Fruit fly (Drosophila melanogaster) whole organism, embryonic: Measurements from ENCODE around the gene Idgf3.

Source experiments
- ATbp ChIP-seq: fragments of 200-800 bp; sonication (Bioruptor generic); optimal IDR thresholded peaks from 2 replicates; lab custom pipeline; 2017; ENCODE audit warnings: missing biosample characterization, mild to moderate bottlenecking, missing genetic modification characterization, missing genetic modification reagents
- Atf3 ChIP-seq: fragments of 200-800 bp; sonication (Bioruptor generic); optimal IDR thresholded peaks from 3 replicates; lab custom pipeline; 2016; ENCODE audit warnings: missing biosample characterization, missing genetic modification characterization
- B-H2 ChIP-seq: fragments of 200-800 bp; sonication (Bioruptor generic); optimal IDR thresholded peaks from 2 replicates; lab custom pipeline; 2018; ENCODE audit warnings: missing biosample characterization, mild to moderate bottlenecking, missing genetic modification characterization
- CG11456 ChIP-seq: fragments of 200-800 bp; sonication (Bioruptor generic); IDR thresholded peaks from 3 replicates; pipeline ENCODE4 v1.3.6; 2022; ENCODE audit warnings: missing biosample characterization, missing genetic modification characterization
- CG11723 ChIP-seq: fragments of 200-800 bp; sonication (Bioruptor generic); optimal IDR thresholded peaks from 2 replicates; lab custom pipeline; 2017; ENCODE audit warnings: missing biosample characterization, mild to moderate bottlenecking, missing genetic modification characterization
- CG15479 ChIP-seq: fragments of 200-800 bp; sonication (Bioruptor generic); optimal IDR thresholded peaks from 3 replicates; lab custom pipeline; 2019; ENCODE audit warnings: missing biosample characterization, mild to moderate bottlenecking, missing genetic modification characterization, moderate library complexity
- CG1603 ChIP-seq: fragments of 200-800 bp; sonication (Bioruptor generic); optimal IDR thresholded peaks from 2 replicates; lab custom pipeline; 2019; ENCODE audit warnings: missing biosample characterization, mild to moderate bottlenecking, missing genetic modification characterization, moderate library complexity
- CG17612 ChIP-seq: fragments of 200-800 bp; sonication (Bioruptor generic); IDR thresholded peaks from 2 replicates; pipeline ENCODE4 v1.3.6; 2022; ENCODE audit warnings: missing biosample characterization, missing genetic modification characterization
- CG32532 ChIP-seq: fragments of 200-800 bp; sonication (Bioruptor generic); IDR thresholded peaks from 2 replicates; pipeline ENCODE4 v1.3.6; 2022; ENCODE audit warnings: missing biosample characterization, missing genetic modification characterization
- CG32767 ChIP-seq: fragments of 200-800 bp; sonication (Bioruptor generic); IDR thresholded peaks from 2 replicates; pipeline ENCODE4 v1.3.6; 2022; ENCODE audit warnings: missing biosample characterization, missing genetic modification characterization
- CG33557 ChIP-seq: fragments of 200-800 bp; sonication (Bioruptor generic); optimal IDR thresholded peaks from 2 replicates; lab custom pipeline; 2019; ENCODE audit warnings: missing biosample characterization, mild to moderate bottlenecking, missing genetic modification characterization, moderate library complexity
- CG4424 ChIP-seq: fragments of 200-800 bp; sonication (Bioruptor generic); optimal IDR thresholded peaks from 3 replicates; lab custom pipeline; 2016; ENCODE audit warnings: missing biosample characterization, missing genetic modification characterization
- CG6175 ChIP-seq: fragments of 200-800 bp; sonication (Bioruptor generic); IDR thresholded peaks from 3 replicates; pipeline ENCODE4 v1.3.6; 2022; ENCODE audit warnings: missing biosample characterization, missing genetic modification characterization
- CG6765 ChIP-seq: fragments of 200-800 bp; sonication (Bioruptor generic); optimal IDR thresholded peaks from 3 replicates; lab custom pipeline; 2017; ENCODE audit warnings: missing biosample characterization, mild to moderate bottlenecking, missing genetic modification characterization
- CG7745 ChIP-seq: fragments of 200-800 bp; sonication (Bioruptor generic); optimal IDR thresholded peaks from 2 replicates; lab custom pipeline; 2018; ENCODE audit warnings: missing biosample characterization, mild to moderate bottlenecking, missing genetic modification characterization, moderate library complexity
- CG8290 ChIP-seq, 3 experiments: fragments of 200-800 bp; sonication (Bioruptor generic); optimal IDR thresholded peaks; 2 replicates each; lab custom pipeline; 2016 to 2019; ENCODE audit warnings: missing biosample characterization in 3 of 3, missing genetic modification characterization in 3 of 3, mild to moderate bottlenecking in 2 of 3, moderate library complexity in 1 of 3
- CG9727 ChIP-seq: fragments of 200-800 bp; sonication (Bioruptor generic); optimal IDR thresholded peaks from 3 replicates; lab custom pipeline; 2017; ENCODE audit warnings: missing biosample characterization, mild to moderate bottlenecking, missing genetic modification characterization
- CG9817 ChIP-seq: fragments of 200-800 bp; sonication (Bioruptor generic); optimal IDR thresholded peaks from 2 replicates; lab custom pipeline; 2018; ENCODE audit warnings: missing biosample characterization, mild to moderate bottlenecking, missing genetic modification characterization, moderate library complexity
- CHES-1-like ChIP-seq: fragments of 200-800 bp; sonication (Bioruptor generic); optimal IDR thresholded peaks from 2 replicates; lab custom pipeline; 2016; ENCODE audit warnings: missing biosample characterization, missing genetic modification characterization
- CrebB ChIP-seq: fragments of 200-800 bp; sonication (Bioruptor generic); optimal IDR thresholded peaks from 3 replicates; lab custom pipeline; 2018; ENCODE audit warnings: missing biosample characterization, mild to moderate bottlenecking, missing genetic modification characterization
- Eip74EF ChIP-seq, 2 experiments: fragments of 200-800 bp in 1 of 2; fragments of >200 bp in 1 of 2; sonication (Bioruptor generic) in 1 of 2; optimal IDR thresholded peaks; 2 replicates each; lab custom pipeline; 2017 to 2019; ENCODE audit warnings: missing biosample characterization in 2 of 2, missing genetic modification characterization in 2 of 2, mild to moderate bottlenecking in 1 of 2, moderate library complexity in 1 of 2
- MBD-R2 ChIP-seq: fragments of 200-800 bp; sonication (Bioruptor generic); IDR thresholded peaks from 2 replicates; pipeline ENCODE4 v1.3.6; 2022; ENCODE audit warnings: missing biosample characterization, missing genetic modification characterization
- NC2α ChIP-seq: fragments of 200-800 bp; sonication (Bioruptor generic); optimal IDR thresholded peaks from 2 replicates; lab custom pipeline; 2016; ENCODE audit warnings: missing biosample characterization, missing genetic modification characterization
- Nf-YA ChIP-seq: fragments of 200-800 bp; sonication (Bioruptor generic); IDR thresholded peaks from 2 replicates; pipeline ENCODE4 v1.3.6; 2022; ENCODE audit warnings: missing biosample characterization, missing genetic modification characterization
- Scr ChIP-seq: fragments of 200-800 bp; sonication (Bioruptor generic); IDR thresholded peaks from 2 replicates; pipeline ENCODE4 v1.3.6; 2022; ENCODE audit warnings: missing biosample characterization, missing genetic modification characterization; ENCODE audit not compliant: partially characterized antibody
- Sox102F ChIP-seq: fragments of 200-800 bp; sonication (Bioruptor generic); optimal IDR thresholded peaks from 2 replicates; lab custom pipeline; 2018; ENCODE audit warnings: missing biosample characterization, mild to moderate bottlenecking, missing genetic modification characterization, moderate library complexity
- Usf ChIP-seq: fragments of 200-800 bp; sonication (Bioruptor generic); optimal IDR thresholded peaks from 2 replicates; lab custom pipeline; 2017; ENCODE audit warnings: missing genotype, missing biosample characterization, missing genetic modification characterization
- ash1 ChIP-seq: fragments of 200-800 bp; sonication (Bioruptor generic); optimal IDR thresholded peaks from 2 replicates; lab custom pipeline; 2018; ENCODE audit warnings: missing biosample characterization, mild to moderate bottlenecking, missing genetic modification characterization
- chif ChIP-seq, 2 experiments: fragments of 200-800 bp; sonication (Bioruptor generic); optimal IDR thresholded peaks; 3 replicates each; lab custom pipeline; 2016; ENCODE audit warnings: missing biosample characterization in 2 of 2, missing genetic modification characterization in 2 of 2
- cwo ChIP-seq: fragments of 200-800 bp; sonication (Bioruptor generic); optimal IDR thresholded peaks from 3 replicates; lab custom pipeline; 2017; ENCODE audit warnings: missing biosample characterization, missing genetic modification characterization, mild to moderate bottlenecking, moderate library complexity, missing genetic modification reagents
- da ChIP-seq: fragments of 200-800 bp; sonication (Bioruptor generic); optimal IDR thresholded peaks from 2 replicates; lab custom pipeline; 2016; ENCODE audit warnings: missing biosample characterization, missing genetic modification characterization
- dimm ChIP-seq: fragments of 200-800 bp; sonication (Bioruptor generic); IDR thresholded peaks from 2 replicates; pipeline ENCODE4 v1.3.6; 2022; ENCODE audit warnings: missing biosample characterization, missing genetic modification characterization
- dpn ChIP-seq, 2 experiments: fragments of 200-800 bp; sonication (Bioruptor generic); optimal IDR thresholded peaks; 3 replicates each; lab custom pipeline; 2016; ENCODE audit warnings: missing biosample characterization in 2 of 2, missing genetic modification characterization in 2 of 2
- dysf ChIP-seq: fragments of 200-800 bp; sonication (Bioruptor generic); IDR thresholded peaks from 3 replicates; pipeline ENCODE4 v1.3.6; 2022; ENCODE audit warnings: missing biosample characterization, missing genetic modification characterization
- en ChIP-seq: fragments of 200-800 bp; sonication (Bioruptor generic); optimal IDR thresholded peaks from 2 replicates; lab custom pipeline; 2016; ENCODE audit warnings: missing biosample characterization, missing genetic modification characterization
- ind ChIP-seq: fragments of 200-800 bp; sonication (Bioruptor generic); optimal IDR thresholded peaks from 3 replicates; lab custom pipeline; 2016; ENCODE audit warnings: missing biosample characterization, missing genetic modification characterization
- insv ChIP-seq, 2 experiments: fragments of 200-800 bp; sonication (Bioruptor generic); optimal IDR thresholded peaks; 3 replicates each; lab custom pipeline; 2016 to 2018; ENCODE audit warnings: missing biosample characterization in 2 of 2, missing genetic modification characterization in 2 of 2
- inv ChIP-seq: fragments of 200-800 bp; sonication (Bioruptor generic); IDR thresholded peaks from 2 replicates; pipeline ENCODE4 v1.3.6; 2022; ENCODE audit warnings: missing biosample characterization, missing genetic modification characterization; ENCODE audit not compliant: partially characterized antibody
- knrl ChIP-seq: fragments of 200-800 bp; sonication (Bioruptor generic); IDR thresholded peaks from 3 replicates; pipeline ENCODE4 v1.3.6; 2022; ENCODE audit warnings: missing biosample characterization, missing genetic modification characterization; ENCODE audit not compliant: partially characterized antibody
- peb ChIP-seq: fragments of 200-800 bp; sonication (Bioruptor generic); IDR thresholded peaks from 2 replicates; pipeline ENCODE4 v1.3.6; 2022; ENCODE audit warnings: missing biosample characterization, missing genetic modification characterization
- pho ChIP-seq: fragments of 200-800 bp; sonication (Bioruptor generic); optimal IDR thresholded peaks from 2 replicates; lab custom pipeline; 2016; ENCODE audit warnings: missing biosample characterization, missing genetic modification characterization
- pzg ChIP-seq: fragments of 200-800 bp; sonication (Bioruptor generic); optimal IDR thresholded peaks from 3 replicates; lab custom pipeline; 2018; ENCODE audit warnings: missing biosample characterization, mild to moderate bottlenecking, missing genetic modification characterization, moderate library complexity
- run ChIP-seq: fragments of 200-800 bp; sonication (Bioruptor generic); optimal IDR thresholded peaks from 3 replicates; lab custom pipeline; 2018; ENCODE audit warnings: missing biosample characterization, mild to moderate bottlenecking, missing genetic modification characterization
- sc ChIP-seq, 3 experiments: fragments of >200 bp in 2 of 3; fragments of 200-800 bp in 1 of 3; sonication (Bioruptor generic) in 1 of 3; optimal IDR thresholded peaks; 2 replicates in 2 of 3; 3 replicates in 1 of 3; lab custom pipeline; 2017; ENCODE audit warnings: mild to moderate bottlenecking in 1 of 3, missing biosample characterization in 1 of 3, missing genetic modification characterization in 1 of 3, missing genetic modification reagents in 1 of 3
- sima ChIP-seq: fragments of 200-800 bp; sonication (Bioruptor generic); optimal IDR thresholded peaks from 2 replicates; lab custom pipeline; 2016; ENCODE audit warnings: missing biosample characterization, missing genetic modification characterization
- slp2 ChIP-seq: fragments of 200-800 bp; sonication (Bioruptor generic); optimal IDR thresholded peaks from 2 replicates; lab custom pipeline; 2016; ENCODE audit warnings: missing biosample characterization, missing genetic modification characterization
- tap ChIP-seq: fragments of 200-800 bp; optimal IDR thresholded peaks from 3 replicates; lab custom pipeline; 2019; ENCODE audit warnings: missing biosample characterization, mild to moderate bottlenecking, missing genetic modification characterization, moderate library complexity
- vnd ChIP-seq: fragments of 200-800 bp; sonication (Bioruptor generic); IDR thresholded peaks from 3 replicates; pipeline ENCODE4 v1.3.6; 2022; ENCODE audit warnings: missing biosample characterization, missing genetic modification characterization; ENCODE audit not compliant: partially characterized antibody
- yki ChIP-seq: fragments of >200 bp; optimal IDR thresholded peaks from 3 replicates; lab custom pipeline; 2018

The Idgf3 gene

dm6 chr2L:16495193-16495780, 44.6 kb downstream of the Idgf3 start (continued):
- TF ChIP-seq pho (peak; percentile 75), en (GFP tag; lab: Kevin White, UChicago) (peak; percentile 84), CG32767 (GFP tag; lab: Robert Waterston, UW) (peak; percentile 70), Sox102F (peak; percentile 96), ATbp (peak; percentile 93), CG15479 (GFP tag; lab: Kevin White, UChicago) (no peak), MBD-R2 (no peak), CG8290 (GFP tag; optimal IDR thresholded peaks at IDR 0.05; lab: Kevin White, UChicago) (peak; percentile 85), CG8290 (tag; optimal IDR thresholded peaks at IDR 0.05; lab: Kevin White, UChicago) (peak in 1 of 2 experiments; percentile 93), CG11723 (GFP tag; lab: Kevin White, UChicago) (peak; percentile 83), Atf3 (peak; percentile 67), CG9817 (tag; lab: Kevin White, UChicago) (peak; percentile 84), B-H2 (GFP tag; lab: Kevin White, UChicago) (peak; percentile 27), CrebB (tag; lab: Kevin White, UChicago) (peak; percentile 90), CG11456 (GFP tag; lab: Robert Waterston, UW) (0 out of 3 replicates have a peak, but pooled peaks have one; percentile 48), CG4424 (no peak), da (peak; percentile 20), slp2 (no peak), run (peak; percentile 81), CG33557 (GFP tag; lab: Kevin White, UChicago) (peak; percentile 92), CHES-1-like (GFP tag; lab: Kevin White, UChicago) (peak; percentile 65), sima (GFP tag; lab: Kevin White, UChicago) (no peak), knrl (GFP tag; lab: Robert Waterston, UW) (no peak), ind (GFP tag; lab: Kevin White, UChicago) (no peak), CG7745 (peak; percentile 33), CG6175 (no peak), insv (GFP tag; optimal IDR thresholded peaks at IDR 0.05; lab: Kevin White, UChicago) (peak in 1 of 2 experiments; percentile 32), inv (GFP tag; lab: Robert Waterston, UW) (no peak), dimm (GFP tag; lab: Robert Waterston, UW) (no peak), CG1603 (tag; lab: Kevin White, UChicago) (peak; percentile 96), dysf (GFP tag; lab: Robert Waterston, UW) (peak; percentile 79), ash1 (no peak), CG17612 (GFP tag; lab: Robert Waterston, UW) (no peak), pzg (GFP tag; lab: Kevin White, UChicago) (no peak), CG9727 (GFP tag; lab: Kevin White, UChicago) (no peak), NC2α (GFP tag; lab: Kevin White, UChicago) (peak; percentile 69), sc (optimal IDR thresholded peaks at IDR 0.05; lab: Kevin White, UChicago) (no peak), sc (GFP tag; optimal IDR thresholded peaks at IDR 0.05; lab: Kevin White, UChicago) (peak; percentile 86), CG6765 (GFP tag; lab: Kevin White, UChicago) (no peak), CG32532 (GFP tag; lab: Robert Waterston, UW) (no peak), Eip74EF (GFP tag; optimal IDR thresholded peaks at IDR 0.05; lab: Kevin White, UChicago) (no peak), Nf-YA (GFP tag; lab: Robert Waterston, UW) (no peak), dpn (GFP tag; optimal IDR thresholded peaks at IDR 0.05; lab: Kevin White, UChicago) (peak; percentile 4 to 87), cwo (GFP tag; lab: Kevin White, UChicago) (no peak), Scr (GFP tag; lab: Robert Waterston, UW) (no peak), peb (GFP tag; lab: Robert Waterston, UW) (no peak), Usf (GFP tag; lab: Kevin White, UChicago) (peak; percentile 39), chif (GFP tag; optimal IDR thresholded peaks at IDR 0.05; lab: Kevin White, UChicago) (peak; percentile 76 to 89), yki (lab: Kevin White, UChicago) (no peak), vnd (GFP tag; lab: Robert Waterston, UW) (no peak), tap (no peak)
